Worm (Caenorhabditis elegans) whole organism, late embryonic: Measurements from ENCODE around the gene K07G6.1.

Experiments used
- C08G9.2 ChIP-seq: sonication (generic microtip); optimal IDR thresholded peaks from 2 replicates; lab custom pipeline; 2016; ENCODE audit warnings: mild to moderate bottlenecking, missing genetic modification characterization, moderate library complexity, missing compliant biosample characterization
- C38D4.7 ChIP-seq: fragments of 200-800 bp; sonication (Bioruptor generic); optimal IDR thresholded peaks from 2 replicates; lab custom pipeline; 2018; ENCODE audit warnings: mild to moderate bottlenecking, missing genetic modification characterization, moderate library complexity, missing compliant biosample characterization
- F13H6.1 ChIP-seq: sonication (generic microtip); optimal IDR thresholded peaks from 2 replicates; lab custom pipeline; 2016; ENCODE audit warnings: missing genetic modification characterization, missing compliant biosample characterization
- K09A11.1 ChIP-seq: sonication (generic microtip); optimal IDR thresholded peaks from 2 replicates; lab custom pipeline; 2017; ENCODE audit warnings: antibody characterized with exemption, mild to moderate bottlenecking, missing genetic modification characterization, missing compliant biosample characterization; ENCODE audit not compliant: insufficient read depth
- ahr-1 ChIP-seq: sonication (generic microtip); optimal IDR thresholded peaks from 2 replicates; lab custom pipeline; 2016; ENCODE audit warnings: missing genetic modification characterization, missing compliant biosample characterization
- ceh-14 ChIP-seq: sonication (generic microtip); optimal IDR thresholded peaks from 2 replicates; lab custom pipeline; 2016; ENCODE audit warnings: missing genotype, missing genetic modification characterization, missing compliant biosample characterization
- ceh-2 ChIP-seq: sonication (generic microtip); optimal IDR thresholded peaks from 2 replicates; lab custom pipeline; 2016; ENCODE audit warnings: missing genotype, missing genetic modification characterization, missing compliant biosample characterization
- ceh-22 ChIP-seq: sonication (generic microtip); optimal IDR thresholded peaks from 2 replicates; lab custom pipeline; 2017; ENCODE audit warnings: missing biosample characterization, missing genetic modification characterization
- ceh-24 ChIP-seq: sonication (generic microtip); optimal IDR thresholded peaks from 2 replicates; lab custom pipeline; 2016; ENCODE audit warnings: mild to moderate bottlenecking, missing genetic modification characterization, missing compliant biosample characterization
- ceh-34 ChIP-seq: sonication (generic microtip); optimal IDR thresholded peaks from 2 replicates; lab custom pipeline; 2016; ENCODE audit warnings: mild to moderate bottlenecking, missing genetic modification characterization, missing compliant biosample characterization
- ceh-9 ChIP-seq: sonication (generic microtip); optimal IDR thresholded peaks from 2 replicates; lab custom pipeline; 2016; ENCODE audit warnings: mild to moderate bottlenecking, missing genetic modification characterization, inconsistent platforms, missing compliant biosample characterization
- che-1 ChIP-seq: sonication (generic microtip); optimal IDR thresholded peaks from 2 replicates; lab custom pipeline; 2016; ENCODE audit warnings: mild to moderate bottlenecking, missing genetic modification characterization, missing compliant biosample characterization
- elt-2 ChIP-seq: sonication (generic microtip); optimal IDR thresholded peaks from 2 replicates; lab custom pipeline; 2016; ENCODE audit warnings: missing genetic modification reagents, missing genetic modification characterization, missing compliant biosample characterization
- ets-4 ChIP-seq: sonication (generic microtip); optimal IDR thresholded peaks from 2 replicates; lab custom pipeline; 2016; ENCODE audit warnings: missing genetic modification characterization, missing compliant biosample characterization
- eyg-1 ChIP-seq: sonication (generic microtip); optimal IDR thresholded peaks from 2 replicates; lab custom pipeline; 2016; ENCODE audit warnings: missing genotype, missing genetic modification characterization, missing compliant biosample characterization
- fax-1 ChIP-seq: sonication (generic microtip); optimal IDR thresholded peaks from 2 replicates; lab custom pipeline; 2016; ENCODE audit warnings: missing genotype, missing genetic modification characterization, missing compliant biosample characterization
- fkh-6 ChIP-seq: sonication (generic microtip); optimal IDR thresholded peaks from 2 replicates; lab custom pipeline; 2016; ENCODE audit warnings: missing genetic modification characterization, missing compliant biosample characterization
- hlh-30 ChIP-seq: sonication (generic microtip); optimal IDR thresholded peaks from 2 replicates; lab custom pipeline; 2017; ENCODE audit warnings: antibody characterized with exemption, missing genetic modification characterization, missing compliant biosample characterization; ENCODE audit not compliant: insufficient read depth
- hlh-8 ChIP-seq: sonication (generic microtip); optimal IDR thresholded peaks from 2 replicates; lab custom pipeline; 2016; ENCODE audit warnings: missing genotype, missing genetic modification characterization, missing compliant biosample characterization
- lin-11 ChIP-seq: fragments of 200-800 bp; sonication (Bioruptor generic); optimal IDR thresholded peaks from 2 replicates; lab custom pipeline; 2018; ENCODE audit warnings: mild to moderate bottlenecking, missing genetic modification characterization, missing compliant biosample characterization
- nfya-1 ChIP-seq: sonication (generic microtip); optimal IDR thresholded peaks from 2 replicates; lab custom pipeline; 2017; ENCODE audit warnings: missing genetic modification characterization, mild to moderate bottlenecking, missing compliant biosample characterization, antibody characterized with exemption, moderate library complexity
- npax-4 ChIP-seq: sonication (generic microtip); optimal IDR thresholded peaks from 2 replicates; lab custom pipeline; 2016; ENCODE audit warnings: missing genetic modification characterization, missing compliant biosample characterization
- odd-2 ChIP-seq: sonication (generic microtip); optimal IDR thresholded peaks from 2 replicates; lab custom pipeline; 2017; ENCODE audit warnings: antibody characterized with exemption, mild to moderate bottlenecking, missing genetic modification characterization, missing compliant biosample characterization
- pat-9 ChIP-seq: fragments of 200-800 bp; sonication (Bioruptor generic); optimal IDR thresholded peaks from 2 replicates; lab custom pipeline; 2018; ENCODE audit warnings: mild to moderate bottlenecking, missing genetic modification characterization, moderate library complexity, missing compliant biosample characterization
- pax-1 ChIP-seq: fragments of 150-350 bp; optimal IDR thresholded peaks from 2 replicates; lab custom pipeline; 2014; ENCODE audit warnings: missing biosample characterization, missing genetic modification characterization
- pqm-1 ChIP-seq: sonication (generic microtip); optimal IDR thresholded peaks from 2 replicates; lab custom pipeline; 2016; ENCODE audit warnings: missing genetic modification characterization, missing compliant biosample characterization
- ref-2 ChIP-seq: sonication (generic microtip); optimal IDR thresholded peaks from 2 replicates; lab custom pipeline; 2016; ENCODE audit warnings: missing genetic modification characterization, missing compliant biosample characterization
- syd-9 ChIP-seq: sonication (generic microtip); optimal IDR thresholded peaks from 2 replicates; lab custom pipeline; 2016; ENCODE audit warnings: mild to moderate bottlenecking, missing genetic modification characterization, moderate library complexity, missing compliant biosample characterization
- tbx-2 ChIP-seq: sonication (generic microtip); optimal IDR thresholded peaks from 2 replicates; lab custom pipeline; 2016; ENCODE audit warnings: missing genetic modification characterization, missing compliant biosample characterization
- tbx-7 ChIP-seq: sonication (generic microtip); optimal IDR thresholded peaks from 2 replicates; lab custom pipeline; 2016; ENCODE audit warnings: missing genotype, missing genetic modification characterization, missing compliant biosample characterization
- unc-3 ChIP-seq, 2 experiments: fragments of 200-800 bp in 1 of 2; sonication (Bioruptor generic) in 1 of 2; sonication (generic microtip) in 1 of 2; conservative IDR thresholded peaks in 1 of 2; optimal IDR thresholded peaks in 1 of 2; 2 replicates each; pipeline versions ENCODE4 v1.3.6 to Lab custom; 2016 to 2022; ENCODE audit warnings: missing compliant biosample characterization in 2 of 2, missing genetic modification characterization in 2 of 2, missing genetic modification reagents in 1 of 2

The K07G6.1 gene

ce11 chrII:1728253-1728652 lies 13.1 kb upstream of the K07G6.1 start, which contains the start of gene btb-9:
btb-9 (plus strand) TSS chrII:1728506.
- TF ChIP-seq lin-11 (tag; lab: Kevin White, UChicago) (no peak), ceh-24 (tag; lab: Kevin White, UChicago) (no peak), ets-4 (tag; lab: Kevin White, UChicago) (no peak), tbx-2 (tag; lab: Kevin White, UChicago) (no peak), syd-9 (tag; lab: Kevin White, UChicago) (no peak), fkh-6 (tag; lab: Kevin White, UChicago) (no peak), pat-9 (tag; lab: Kevin White, UChicago) (no peak), C08G9.2 (tag; lab: Kevin White, UChicago) (no peak), odd-2 (tag; lab: Kevin White, UChicago) (no peak), ceh-14 (no peak)

DNA sequence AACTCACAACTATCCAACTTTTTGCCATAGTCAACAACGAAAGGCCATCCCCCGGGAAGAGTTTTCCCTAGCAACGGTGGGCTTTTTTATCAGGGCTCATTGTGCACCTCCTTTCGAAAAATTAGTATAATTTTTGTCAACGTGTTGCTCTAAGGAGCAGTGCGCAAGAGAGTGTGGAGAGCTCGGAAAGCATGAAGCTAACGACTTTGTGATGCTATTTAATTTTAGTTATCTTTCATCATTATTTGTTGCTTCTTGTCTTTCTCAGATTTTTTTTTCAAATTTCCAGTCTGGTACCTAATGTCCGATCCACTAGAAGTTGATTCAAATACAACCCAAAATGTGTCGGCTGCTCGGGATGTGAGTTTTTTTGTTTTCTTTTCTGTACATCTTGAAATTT lies 11.2 kb upstream of the K07G6.1 start, which contains the start of gene ceh-81:
ceh-81 (plus strand) TSS at position 301 of the 400 bp plus-strand sequence.
- TF ChIP-seq hlh-8 (tag; lab: Kevin White, UChicago) (no peak), ceh-14 (no peak), K09A11.1 (tag; lab: Kevin White, UChicago) (no peak)
- TF ChIP-seq, all 69 proteins: peak for 0

ce11 chrII:1731932-1732331 lies 9.4 kb upstream of the K07G6.1 start, which contains the start of gene ceh-82:
ceh-82 (plus strand) TSS chrII:1732232.
- TF ChIP-seq F13H6.1 (tag; lab: Kevin White, UChicago) (no peak), unc-3 (GFP tag; conservative IDR thresholded peaks at IDR 0.05; lab: Robert Waterston, UW) (no peak), unc-3 (tag; optimal IDR thresholded peaks at IDR 0.05; lab: Kevin White, UChicago) (no peak), che-1 (no peak), npax-4 (no peak), elt-2 (no peak), C08G9.2 (tag; lab: Kevin White, UChicago) (no peak), ref-2 (tag; lab: Kevin White, UChicago) (no peak), ahr-1 (tag; lab: Kevin White, UChicago) (no peak), pax-1 (tag; lab: Kevin White, UChicago) (no peak), lin-11 (tag; lab: Kevin White, UChicago) (no peak), ceh-34 (tag; lab: Kevin White, UChicago) (no peak), ceh-14 (no peak), pqm-1 (tag; lab: Kevin White, UChicago) (no peak), ceh-9 (tag; lab: Kevin White, UChicago) (no peak), ceh-2 (tag; lab: Kevin White, UChicago) (no peak), hlh-30 (tag; lab: Kevin White, UChicago) (no peak)

DNA sequence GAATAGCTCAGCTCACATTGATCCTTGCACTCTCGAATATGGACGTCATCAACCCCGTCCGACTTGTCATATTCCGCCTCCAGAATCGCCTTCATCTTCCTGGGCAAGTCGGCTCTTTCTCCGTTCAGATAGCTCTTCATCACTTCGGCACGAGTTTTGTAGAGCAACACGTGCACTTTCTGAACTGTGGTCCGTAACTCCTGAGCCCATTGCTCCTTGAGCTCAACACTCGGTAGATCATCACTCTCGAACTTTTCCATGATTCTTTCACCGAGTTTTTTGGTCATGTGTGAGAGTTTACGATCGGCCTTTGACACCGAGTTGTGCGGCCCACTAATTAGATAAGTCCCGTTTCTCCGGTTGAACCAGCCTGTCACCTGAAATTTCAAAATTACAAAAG lies 6.2 kb upstream of the K07G6.1 start:
- TF ChIP-seq ceh-9 (tag; lab: Kevin White, UChicago) (no peak), tbx-7 (tag; lab: Kevin White, UChicago) (no peak), nfya-1 (tag; lab: Kevin White, UChicago) (no peak), eyg-1 (tag; lab: Kevin White, UChicago) (no peak)

- TF ChIP-seq fax-1 (tag; lab: Kevin White, UChicago) (no peak), tbx-2 (tag; lab: Kevin White, UChicago) (no peak), ceh-22 (tag; lab: Kevin White, UChicago) (no peak), C38D4.7 (GFP tag; lab: Kevin White, UChicago) (no peak), K09A11.1 (tag; lab: Kevin White, UChicago) (no peak)
Measured at ce11 chrII:1736353-1736752, 5.0 kb upstream of the K07G6.1 start, which contains the start of gene ceh-83. ceh-83 (minus strand) TSS chrII:1736533.
